Fruit fly (Drosophila melanogaster): ENCODE data around the gene CG32071.

The CG32071 gene

DNA sequence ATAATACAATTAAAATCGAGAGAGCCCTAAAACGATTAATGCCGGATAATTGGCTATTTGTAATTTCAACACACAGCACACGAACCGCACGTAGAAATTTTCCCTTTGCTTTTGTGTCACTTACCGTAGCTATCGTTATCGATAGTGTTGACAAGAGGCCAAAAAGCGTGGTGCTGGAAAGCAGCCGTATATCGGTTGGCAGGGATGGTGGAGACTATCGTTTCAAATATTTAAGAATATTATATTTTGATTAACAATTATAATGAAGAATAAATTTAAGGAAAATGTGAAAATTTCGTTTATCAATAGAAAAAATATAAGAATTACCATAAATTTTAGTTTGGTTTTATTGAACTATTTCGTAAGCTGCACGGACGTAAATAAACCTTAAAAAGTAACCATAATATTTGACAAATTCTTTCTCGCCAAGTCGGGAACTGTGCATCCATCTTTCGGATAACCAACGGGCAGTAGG is 10.6 kb downstream of the CG32071 start, which contains the start of gene JIL-1 (continued):
- TF ChIP-seq CG4820 (GFP tag; optimal IDR thresholded peaks at IDR 0.05), result peak; percentile 52
- no peak; the same call in 1 of the 2 replicates for TF ChIP-seq CG1024 (GFP tag; IDR thresholded peaks at IDR 0.05)
- TF ChIP-seq eve (GFP tag; optimal IDR thresholded peaks at IDR 0.05), result peak in 1 of 2 experiments; percentile 46
- peak; percentile 50 for TF ChIP-seq CG4730 (GFP tag; IDR thresholded peaks at IDR 0.05)
- peak; percentile 89 for TF ChIP-seq CG16813 (GFP tag; IDR thresholded peaks at IDR 0.05; ENCODE audit: partially characterized antibody)
- TF ChIP-seq chm (GFP tag; IDR thresholded peaks at IDR 0.05), result peak; percentile 51
- TF ChIP-seq dpn (GFP tag; optimal IDR thresholded peaks at IDR 0.05), result peak; percentile 58 to 60
- TF ChIP-seq toy (GFP tag; IDR thresholded peaks at IDR 0.05), result peak; percentile 43; the same call in 1 of the 2 replicates
- TF ChIP-seq disco-r (GFP tag; optimal IDR thresholded peaks at IDR 0.05), result no peak
- TF ChIP-seq Antp (GFP tag; optimal IDR thresholded peaks at IDR 0.05), result peak; percentile 31
- peak; percentile 65 for TF ChIP-seq E2f1 (GFP tag; IDR thresholded peaks at IDR 0.05)
- TF ChIP-seq jigr1 (GFP tag; IDR thresholded peaks at IDR 0.05), result no peak
- peak; percentile 41 for TF ChIP-seq CG3995 (GFP tag; optimal IDR thresholded peaks at IDR 0.05)
- TF ChIP-seq wdn (GFP tag; IDR thresholded peaks at IDR 0.05), result peak; percentile 65
- peak; percentile 39 for TF ChIP-seq CG13123 (GFP tag; optimal IDR thresholded peaks at IDR 0.05)
- TF ChIP-seq Dek (tag; optimal IDR thresholded peaks at IDR 0.05), result peak; percentile 65
- no peak for TF ChIP-seq Six4 (GFP tag; optimal IDR thresholded peaks at IDR 0.05)
- no peak for TF ChIP-seq Trl (optimal IDR thresholded peaks at IDR 0.05)
- TF ChIP-seq Trl (GFP tag; optimal IDR thresholded peaks at IDR 0.05), result no peak
- no peak for TF ChIP-seq pros (GFP tag; optimal IDR thresholded peaks at IDR 0.05)
- TF ChIP-seq Bdp1 (GFP tag; optimal IDR thresholded peaks at IDR 0.05), result peak; percentile 15
- no peak for TF ChIP-seq fd102C (GFP tag; optimal IDR thresholded peaks at IDR 0.05)
- TF ChIP-seq CG1647 (GFP tag; optimal IDR thresholded peaks at IDR 0.05), result no peak
- TF ChIP-seq ap (GFP tag; IDR thresholded peaks at IDR 0.05), result no peak
- TF ChIP-seq tap (tag; optimal IDR thresholded peaks at IDR 0.05), result no peak
- TF ChIP-seq CG17802 (tag; optimal IDR thresholded peaks at IDR 0.05), result peak; percentile 36
- TF ChIP-seq Lim3 (GFP tag; IDR thresholded peaks at IDR 0.05), result no peak
- no peak for TF ChIP-seq CG15011 (GFP tag; optimal IDR thresholded peaks at IDR 0.05)
- TF ChIP-seq CG14441 (GFP tag; IDR thresholded peaks at IDR 0.05), result peak; percentile 77
- TF ChIP-seq Kr (GFP tag; optimal IDR thresholded peaks at IDR 0.05), result no peak
- TF ChIP-seq dmrt99B (tag; optimal IDR thresholded peaks at IDR 0.05), result peak; percentile 16
- TF ChIP-seq CG8765 (GFP tag; IDR thresholded peaks at IDR 0.05), result no peak
- TF ChIP-seq CG14667 (GFP tag; IDR thresholded peaks at IDR 0.05), result peak; percentile 41; the same call in 1 of the 2 replicates
- peak; percentile 15 for TF ChIP-seq org-1 (GFP tag; optimal IDR thresholded peaks at IDR 0.05)
- peak; percentile 18 for TF ChIP-seq CG15696 (tag; optimal IDR thresholded peaks at IDR 0.05)
- TF ChIP-seq slou (GFP tag; optimal IDR thresholded peaks at IDR 0.05), result peak; percentile 47
- TF ChIP-seq Camta (GFP tag; optimal IDR thresholded peaks at IDR 0.05), result peak; percentile 37
- TF ChIP-seq nerfin-2 (GFP tag; IDR thresholded peaks at IDR 0.05; ENCODE audit: partially characterized antibody), result peak; percentile 80
- TF ChIP-seq Chrac-16 (GFP tag; optimal IDR thresholded peaks at IDR 0.05), result peak; percentile 63
- no peak for TF ChIP-seq crol (GFP tag; IDR thresholded peaks at IDR 0.05)
- peak; percentile 35 for TF ChIP-seq jumu (GFP tag; optimal IDR thresholded peaks at IDR 0.05)
- TF ChIP-seq CG32767 (GFP tag; IDR thresholded peaks at IDR 0.05), result 0 out of 2 replicates have a peak, but pooled peaks have one; percentile 29
- TF ChIP-seq Dref (GFP tag; IDR thresholded peaks at IDR 0.05), result peak; percentile 84
- peak; percentile 26 for TF ChIP-seq CG34376 (GFP tag; optimal IDR thresholded peaks at IDR 0.05)
- no peak for TF ChIP-seq CG8359 (GFP tag; optimal IDR thresholded peaks at IDR 0.05; ENCODE audit: borderline replicate concordance)
- TF ChIP-seq shn (GFP tag; optimal IDR thresholded peaks at IDR 0.05), result no peak
- peak; percentile 34 for TF ChIP-seq CG4282 (GFP tag; optimal IDR thresholded peaks at IDR 0.05)
- peak; percentile 93 for TF ChIP-seq Dbx (GFP tag; IDR thresholded peaks at IDR 0.05)
- peak in 1 of 3 experiments; percentile 30 for TF ChIP-seq lola (GFP tag; optimal IDR thresholded peaks at IDR 0.05)
- peak; percentile 60 for TF ChIP-seq CG18476 (GFP tag; optimal IDR thresholded peaks at IDR 0.05)
- peak; percentile 35; the same call in 1 of the 2 replicates for TF ChIP-seq HLH3B (GFP tag; IDR thresholded peaks at IDR 0.05)
- peak; percentile 85 for TF ChIP-seq CG2120 (GFP tag; optimal IDR thresholded peaks at IDR 0.05)

Data from whole organism, embryonic.